Fruit fly (Drosophila melanogaster): Measurements from ENCODE around the gene eas.

eas gene

DNA sequence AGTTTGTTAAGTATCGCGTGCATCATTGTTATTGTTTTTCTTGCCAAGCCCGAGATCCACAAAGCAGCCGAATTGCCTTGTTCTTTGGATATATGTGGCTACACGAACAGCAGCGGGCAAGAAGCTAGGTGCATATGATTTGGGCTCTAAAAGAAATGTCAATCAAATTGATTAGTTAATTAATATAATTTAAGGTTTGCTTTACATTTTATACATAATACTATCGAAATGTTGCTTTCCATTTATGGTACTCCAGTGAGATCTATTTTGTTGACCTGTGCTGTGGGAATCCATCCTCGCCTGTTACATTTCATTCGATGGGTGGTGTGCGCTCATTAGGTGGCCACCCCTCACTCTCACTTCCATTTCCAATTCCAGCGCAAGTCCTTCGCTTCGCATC is 14.7 kb upstream of the eas start (continued):
- TF ChIP-seq fkh (GFP tag; optimal IDR thresholded peaks at IDR 0.05) (no peak), eg (GFP tag; IDR thresholded peaks at IDR 0.05) (peak; percentile 42; the same call in 2 of the 3 replicates), Blimp-1 (GFP tag; optimal IDR thresholded peaks at IDR 0.05) (no peak), CG11294 (GFP tag; IDR thresholded peaks at IDR 0.05) (no peak), CG8632 (GFP tag; optimal IDR thresholded peaks at IDR 0.05) (peak; percentile 45), CG32006 (GFP tag; optimal IDR thresholded peaks at IDR 0.05) (peak; percentile 55), pdm3 (GFP tag; optimal IDR thresholded peaks at IDR 0.05) (peak; percentile 62), Lpt (GFP tag; optimal IDR thresholded peaks at IDR 0.05) (no peak), Ets96B (tag; optimal IDR thresholded peaks at IDR 0.05) (peak; percentile 66), vri (GFP tag; optimal IDR thresholded peaks at IDR 0.05) (peak; percentile 26), Smox (GFP tag; optimal IDR thresholded peaks at IDR 0.05) (peak; percentile 49), Met (GFP tag; optimal IDR thresholded peaks at IDR 0.05) (peak; percentile 61), CG16779 (tag; optimal IDR thresholded peaks at IDR 0.05) (no peak), Eip75B (GFP tag; optimal IDR thresholded peaks at IDR 0.05) (peak; percentile 59), CG7368 (GFP tag; optimal IDR thresholded peaks at IDR 0.05) (peak; percentile 51), CG4318 (GFP tag; optimal IDR thresholded peaks at IDR 0.05) (no peak), dsx (GFP tag; optimal IDR thresholded peaks at IDR 0.05; ENCODE audit: poor library complexity, severe bottlenecking) (peak; percentile 64)

DNA sequence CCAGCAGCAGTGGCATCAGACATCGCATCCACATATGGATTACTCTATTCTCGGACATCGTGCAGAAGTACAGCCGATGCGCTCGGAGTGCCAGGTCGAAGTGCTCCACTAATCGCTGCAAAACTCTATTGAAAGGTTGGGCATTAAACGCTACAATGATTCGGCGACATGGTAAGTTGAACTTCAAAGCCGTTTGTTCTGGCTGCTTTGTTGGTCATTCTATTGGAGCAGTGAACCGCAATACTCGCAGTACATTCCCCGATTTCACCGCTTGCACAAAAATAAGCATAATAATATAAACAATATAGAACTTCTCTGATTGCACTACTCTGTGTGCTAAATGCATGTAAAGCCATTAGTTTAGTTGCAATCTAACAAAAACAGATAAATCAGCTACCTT is 11.7 kb upstream of the eas start, which contains the start of gene CG12507:
Gene CG12507 (minus strand): TSS at position 101 of the 400 bp plus-strand sequence.
- TF ChIP-seq Met (GFP tag; optimal IDR thresholded peaks at IDR 0.05) (no peak), Sox14 (GFP tag; optimal IDR thresholded peaks at IDR 0.05) (no peak), fkh (GFP tag; optimal IDR thresholded peaks at IDR 0.05) (no peak), CG3032 (tag; optimal IDR thresholded peaks at IDR 0.05) (no peak), CG8632 (GFP tag; optimal IDR thresholded peaks at IDR 0.05) (no peak), CG6163 (GFP tag; IDR thresholded peaks at IDR 0.05) (no peak), dsx (GFP tag; optimal IDR thresholded peaks at IDR 0.05; ENCODE audit: poor library complexity, severe bottlenecking) (no peak), Sox15 (GFP tag; optimal IDR thresholded peaks at IDR 0.05) (no peak), OdsH (GFP tag; optimal IDR thresholded peaks at IDR 0.05) (no peak)

- TF ChIP-seq CG4318 (GFP tag; optimal IDR thresholded peaks at IDR 0.05) (no peak), acj6 (GFP tag; optimal IDR thresholded peaks at IDR 0.05) (no peak), CG16779 (tag; optimal IDR thresholded peaks at IDR 0.05) (no peak), CG1621 (tag; optimal IDR thresholded peaks at IDR 0.05) (peak; percentile 62), fd85E (GFP tag; optimal IDR thresholded peaks at IDR 0.05) (peak; percentile 13), CG8319 (GFP tag; optimal IDR thresholded peaks at IDR 0.05) (no peak), fkh (GFP tag; optimal IDR thresholded peaks at IDR 0.05) (no peak), esn (GFP tag; optimal IDR thresholded peaks at IDR 0.05) (peak; percentile 42), CG6276 (GFP tag; optimal IDR thresholded peaks at IDR 0.05) (peak; percentile 70), CG15336 (GFP tag; IDR thresholded peaks at IDR 0.05) (0 out of 2 replicates have a peak, but pooled peaks have one; percentile 35), Gug (GFP tag; IDR thresholded peaks at IDR 0.05) (no peak), CG3032 (tag; optimal IDR thresholded peaks at IDR 0.05) (peak; percentile 20), Eip93F (GFP tag; optimal IDR thresholded peaks at IDR 0.05) (no peak), Met (GFP tag; optimal IDR thresholded peaks at IDR 0.05) (peak; percentile 6), CG10669 (GFP tag; optimal IDR thresholded peaks at IDR 0.05) (peak; percentile 42), CG11294 (GFP tag; IDR thresholded peaks at IDR 0.05) (no peak), CG10631 (GFP tag; optimal IDR thresholded peaks at IDR 0.05) (peak; percentile 28), Hr4 (GFP tag; optimal IDR thresholded peaks at IDR 0.05) (no peak), dsx (GFP tag; optimal IDR thresholded peaks at IDR 0.05; ENCODE audit: poor library complexity, severe bottlenecking) (peak; percentile 42), Eip75B (GFP tag; optimal IDR thresholded peaks at IDR 0.05) (peak; percentile 8), net (GFP tag; optimal IDR thresholded peaks at IDR 0.05) (peak; percentile 50), fd59A (GFP tag; optimal IDR thresholded peaks at IDR 0.05) (no peak), CG6163 (GFP tag; IDR thresholded peaks at IDR 0.05) (peak; percentile 21; the same call in 1 of the 3 replicates), Smox (GFP tag; optimal IDR thresholded peaks at IDR 0.05) (no peak), svp (GFP tag) (peak; percentile 89), achi (GFP tag; optimal IDR thresholded peaks at IDR 0.05) (no peak), CG11762 (GFP tag; optimal IDR thresholded peaks at IDR 0.05; ENCODE audit: insufficient read depth) (no peak), Ets21C (GFP tag; optimal IDR thresholded peaks at IDR 0.05) (peak; percentile 16), salr (GFP tag; optimal IDR thresholded peaks at IDR 0.05) (no peak), CG9139 (GFP tag; optimal IDR thresholded peaks at IDR 0.05) (peak; percentile 76), Hr39 (GFP tag; optimal IDR thresholded peaks at IDR 0.05) (peak; percentile 45), CG8119 (GFP tag; IDR thresholded peaks at IDR 0.05) (no peak; the same call in 2 of the 3 replicates), eg (GFP tag; IDR thresholded peaks at IDR 0.05) (peak; percentile 43; the same call in 1 of the 3 replicates), Lpt (GFP tag; optimal IDR thresholded peaks at IDR 0.05) (no peak), Blimp-1 (GFP tag; optimal IDR thresholded peaks at IDR 0.05) (no peak), Sox14 (GFP tag; optimal IDR thresholded peaks at IDR 0.05) (peak; percentile 17), CG6854 (GFP tag; optimal IDR thresholded peaks at IDR 0.05) (peak; percentile 49)
Observed at dm6 chrX:16270795-16271194, 7.3 kb upstream of the eas start, which contains the start of gene Mfe2. Gene Mfe2, plus strand, starts transcription at chrX:16270951.
